Fruit fly (Drosophila melanogaster): ENCODE results near the gene CG12069.

Gene CG12069

DNA sequence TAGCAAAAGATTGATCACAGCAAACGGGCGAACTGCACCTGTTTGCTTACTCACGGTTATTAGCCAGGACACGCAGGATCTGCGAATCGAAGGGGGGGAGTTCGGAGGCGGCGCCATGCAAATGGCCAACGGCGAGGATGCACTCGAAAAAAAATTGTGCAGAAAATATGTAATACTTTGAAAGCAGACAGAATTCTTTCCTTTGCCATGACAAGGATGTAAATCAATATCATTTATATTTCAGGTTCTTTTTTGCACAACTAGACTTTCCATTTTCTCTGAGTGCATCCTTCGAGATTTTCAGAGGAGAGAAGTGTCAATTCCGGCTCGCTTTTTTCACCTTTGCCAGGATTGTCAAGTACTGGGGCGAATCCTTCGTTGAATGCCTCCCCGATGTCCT is 14.0 kb upstream of the CG12069 start:
- TF ChIP-seq insv (optimal IDR thresholded peaks at IDR 0.05): no peak
- TF ChIP-seq Sin3A (optimal IDR thresholded peaks at IDR 0.05): no peak
- TF ChIP-seq psq (optimal IDR thresholded peaks at IDR 0.05): no peak
- TF ChIP-seq ttk (optimal IDR thresholded peaks at IDR 0.05): no peak

dm6 chr3R:30706021-30706420 is 10.7 kb upstream of the CG12069 start, which contains the start of gene CG31010:
CG31010 (minus strand) TSS chr3R:30706121.
- TF ChIP-seq Myc (optimal IDR thresholded peaks at IDR 0.05) (no peak), Sin3A (optimal IDR thresholded peaks at IDR 0.05) (no peak), insv (optimal IDR thresholded peaks at IDR 0.05) (no peak), h (optimal IDR thresholded peaks at IDR 0.05) (no peak), ttk (optimal IDR thresholded peaks at IDR 0.05) (no peak), psq (optimal IDR thresholded peaks at IDR 0.05) (no peak)

- no peak for TF ChIP-seq psq (optimal IDR thresholded peaks at IDR 0.05)
- TF ChIP-seq insv (optimal IDR thresholded peaks at IDR 0.05): no peak
- no peak for TF ChIP-seq ttk (optimal IDR thresholded peaks at IDR 0.05)
- no peak for TF ChIP-seq h (optimal IDR thresholded peaks at IDR 0.05)
- TF ChIP-seq Myc (optimal IDR thresholded peaks at IDR 0.05): no peak
- TF ChIP-seq Sin3A (optimal IDR thresholded peaks at IDR 0.05): no peak
These were observed 3.9 kb upstream of the CG12069 start for dm6 chr3R:30699165-30699564.

DNA sequence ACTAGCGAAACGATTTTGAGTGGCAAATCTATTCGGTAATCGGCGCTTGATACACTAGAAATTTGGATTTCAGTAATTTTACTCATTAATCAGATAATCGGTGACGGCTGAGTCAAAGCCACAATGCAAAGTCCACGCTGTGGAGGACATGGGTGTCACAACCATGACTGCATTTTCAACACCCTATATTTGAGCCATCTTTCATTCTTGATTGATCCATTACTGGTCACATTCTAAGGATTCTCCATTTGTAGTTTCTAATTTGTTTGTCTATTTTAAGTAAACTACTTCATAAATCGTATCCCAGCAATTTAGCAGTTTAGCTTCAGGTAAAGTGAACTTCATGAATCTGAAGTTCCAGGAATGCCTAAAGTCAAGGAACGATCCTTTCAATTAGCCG is 1.7 kb upstream of the CG12069 start, which contains the start of gene Pka-C2:
Gene Pka-C2, minus strand, starts transcription at position 101 of the 400 bp plus-strand sequence.
- TF ChIP-seq psq (optimal IDR thresholded peaks at IDR 0.05) (no peak), ttk (optimal IDR thresholded peaks at IDR 0.05) (no peak)

DNA sequence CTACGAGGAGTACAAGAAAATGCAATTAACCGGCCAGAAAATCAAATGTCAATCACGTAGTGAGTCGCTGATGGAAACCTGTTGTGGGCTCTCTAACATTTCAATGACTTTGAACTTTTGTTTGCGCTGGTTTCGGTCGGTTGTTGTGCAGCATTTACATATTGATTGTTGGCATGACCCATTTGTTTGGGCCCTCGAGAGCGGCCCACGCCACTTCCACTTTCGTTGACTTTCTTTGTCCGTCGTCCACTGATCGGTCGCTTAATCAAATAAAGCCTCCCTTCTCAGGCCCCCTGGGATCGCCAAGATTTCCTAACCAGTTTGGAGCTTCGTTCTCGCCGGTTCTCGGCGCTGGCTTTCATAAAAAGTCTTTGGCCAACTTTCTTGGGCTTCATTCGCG is 5.0 kb downstream of the CG12069 start, which contains the start of gene Spn100A:
Gene Spn100A, plus strand, starts transcription at position 392 of the 400 bp plus-strand sequence.
- TF ChIP-seq h (optimal IDR thresholded peaks at IDR 0.05) (no peak), Sin3A (optimal IDR thresholded peaks at IDR 0.05) (no peak), insv (optimal IDR thresholded peaks at IDR 0.05) (no peak), psq (optimal IDR thresholded peaks at IDR 0.05) (no peak), Myc (optimal IDR thresholded peaks at IDR 0.05) (no peak), ttk (optimal IDR thresholded peaks at IDR 0.05) (no peak)

- TF ChIP-seq ttk (optimal IDR thresholded peaks at IDR 0.05) (no peak), Sin3A (optimal IDR thresholded peaks at IDR 0.05) (no peak), insv (optimal IDR thresholded peaks at IDR 0.05) (no peak), h (optimal IDR thresholded peaks at IDR 0.05) (no peak), psq (optimal IDR thresholded peaks at IDR 0.05) (no peak), Myc (optimal IDR thresholded peaks at IDR 0.05) (no peak)
These were observed 5.6 kb downstream of the CG12069 start for dm6 chr3R:30689653-30690052.

dm6 chr3R:30649661-30650060 is 45.6 kb downstream of the CG12069 start, which contains the start of gene CG34433:
CG34433 (plus strand) TSS chr3R:30649961.
- no peak for TF ChIP-seq Sin3A (optimal IDR thresholded peaks at IDR 0.05)

DNA sequence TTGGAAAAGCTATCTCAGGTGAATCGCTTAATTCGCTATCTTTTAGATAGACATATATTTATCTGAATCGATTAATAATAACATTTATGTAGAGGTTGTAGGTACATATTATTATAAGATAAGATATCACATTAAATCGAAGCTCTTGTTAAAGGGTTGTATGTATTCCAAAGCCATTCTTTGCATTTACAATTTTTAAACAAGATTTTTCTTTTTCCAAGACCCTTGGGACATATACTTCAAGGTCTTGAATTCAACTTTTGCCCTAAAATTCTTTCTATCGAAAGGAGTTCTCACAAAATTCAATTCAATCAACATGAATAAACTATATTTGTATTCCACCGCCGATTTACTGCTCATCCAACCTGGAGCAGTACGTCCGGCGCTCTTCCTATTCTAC is 46.4 kb downstream of the CG12069 start, which contains the start of gene CG34432:
Gene CG34432, plus strand, starts transcription at position 301 of the 400 bp plus-strand sequence.
- no peak for TF ChIP-seq psq (optimal IDR thresholded peaks at IDR 0.05)
- no peak for TF ChIP-seq h (optimal IDR thresholded peaks at IDR 0.05)
- TF ChIP-seq insv (optimal IDR thresholded peaks at IDR 0.05): no peak
- no peak for TF ChIP-seq ttk (optimal IDR thresholded peaks at IDR 0.05)
- no peak for TF ChIP-seq Myc (optimal IDR thresholded peaks at IDR 0.05)
- no peak for TF ChIP-seq Sin3A (optimal IDR thresholded peaks at IDR 0.05)

DNA sequence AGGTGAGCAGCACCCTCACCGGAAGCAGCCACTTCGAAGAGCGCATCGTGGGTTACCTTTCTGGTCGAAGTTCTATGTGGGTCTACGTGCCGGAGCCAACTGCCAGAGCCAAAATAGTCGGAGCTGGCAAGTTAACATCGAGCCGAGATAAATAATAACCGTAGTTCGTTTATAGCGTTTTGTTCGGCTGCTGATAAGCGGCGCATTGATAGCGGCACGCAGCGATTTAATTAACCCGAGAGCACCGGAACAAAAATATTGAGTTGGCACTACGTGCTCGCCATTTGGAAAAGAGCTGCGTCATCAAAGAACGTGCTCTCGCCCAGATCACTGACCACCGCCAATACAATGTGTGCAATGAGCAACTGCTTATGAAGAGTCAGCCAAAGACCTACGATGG is 46.8 kb downstream of the CG12069 start, which contains the start of gene PH4alphaPV:
Gene PH4alphaPV, minus strand, starts transcription at position 101 of the 400 bp plus-strand sequence.
- TF ChIP-seq insv (optimal IDR thresholded peaks at IDR 0.05): no peak
- TF ChIP-seq psq (optimal IDR thresholded peaks at IDR 0.05): no peak
- no peak for TF ChIP-seq ttk (optimal IDR thresholded peaks at IDR 0.05)
- TF ChIP-seq h (optimal IDR thresholded peaks at IDR 0.05): no peak
- no peak for TF ChIP-seq Sin3A (optimal IDR thresholded peaks at IDR 0.05)
- no peak for TF ChIP-seq Myc (optimal IDR thresholded peaks at IDR 0.05)

- no peak for TF ChIP-seq Sin3A (optimal IDR thresholded peaks at IDR 0.05)
- TF ChIP-seq psq (optimal IDR thresholded peaks at IDR 0.05): no peak
- no peak for TF ChIP-seq h (optimal IDR thresholded peaks at IDR 0.05)
- TF ChIP-seq insv (optimal IDR thresholded peaks at IDR 0.05): no peak
- TF ChIP-seq Myc (optimal IDR thresholded peaks at IDR 0.05): no peak
- TF ChIP-seq ttk (optimal IDR thresholded peaks at IDR 0.05): no peak
These were observed 49.5 kb downstream of the CG12069 start, which contains the start of gene CG31013 for dm6 chr3R:30645780-30646179. CG31013 (minus strand) TSS chr3R:30645880.
